Worm (Caenorhabditis elegans): ENCODE results near the gene cogc-6.

The cogc-6 gene

DNA sequence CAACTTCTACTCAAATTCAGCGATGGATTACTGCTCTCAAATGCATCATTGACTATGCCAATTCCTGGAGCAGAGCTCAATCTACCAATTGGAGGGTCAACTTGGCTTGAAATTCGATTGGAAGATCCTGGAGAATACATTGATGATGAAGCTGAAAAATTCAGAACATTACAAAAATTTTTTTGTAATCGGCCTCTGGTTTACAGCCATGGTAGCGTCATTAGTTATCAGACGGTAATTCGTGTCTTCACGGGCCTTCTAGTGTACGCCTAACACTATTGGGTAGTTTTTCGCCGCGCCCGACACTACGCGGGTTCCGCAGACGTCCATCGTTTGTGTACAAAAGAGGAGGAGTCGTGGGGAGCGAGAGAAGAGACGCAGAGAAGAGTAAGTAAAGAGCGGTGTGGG, 7.6 kb upstream of the cogc-6 start (continued):
- TF ChIP-seq ama-1 (optimal IDR thresholded peaks at IDR 0.05) = peak; percentile 94
- TF ChIP-seq set-16 (GFP tag; IDR thresholded peaks at IDR 0.05) = no peak
- TF ChIP-seq zip-2 (tag; optimal IDR thresholded peaks at IDR 0.05) = no peak
- TF ChIP-seq aly-2 (tag; optimal IDR thresholded peaks at IDR 0.05) = no peak
- TF ChIP-seq php-3 (GFP tag; IDR thresholded peaks at IDR 0.05) = peak; percentile 73
- peak; percentile 74 for TF ChIP-seq dmd-6 (GFP tag; IDR thresholded peaks at IDR 0.05)
- no peak for TF ChIP-seq D1046.2 (GFP tag; IDR thresholded peaks at IDR 0.05)
- TF ChIP-seq tra-1 (GFP tag; IDR thresholded peaks at IDR 0.05) = peak; percentile 83
- peak; percentile 49; the same call in 1 of the 2 replicates for TF ChIP-seq lin-1 (GFP tag; IDR thresholded peaks at IDR 0.05)

DNA sequence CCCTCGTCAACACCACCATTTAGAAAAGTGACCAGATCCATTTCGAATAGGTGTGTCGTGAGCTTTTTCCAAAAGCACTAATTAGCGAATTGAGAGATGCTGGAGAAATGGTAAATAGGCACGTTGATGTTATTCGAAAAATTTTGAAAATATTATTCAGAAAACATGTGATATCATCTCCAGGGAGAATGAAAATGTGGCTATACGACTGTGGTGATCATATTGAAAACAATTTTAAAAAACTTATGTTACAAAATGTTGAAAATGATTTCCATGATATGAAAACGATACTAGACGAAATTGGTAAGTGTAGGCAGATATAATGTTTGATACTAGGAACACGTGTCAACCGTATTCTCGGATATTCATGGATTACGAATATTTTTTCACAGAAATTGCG, 5.7 kb upstream of the cogc-6 start, which contains the start of gene K07C11.10:
Gene K07C11.10, minus strand, starts transcription at position 101 of the 400 bp plus-strand sequence.
- TF ChIP-seq dmd-8 (GFP tag; IDR thresholded peaks at IDR 0.05) (no peak), unc-62 (GFP tag; optimal IDR thresholded peaks at IDR 0.05 in 1 of 2) (peak in 1 of 2 experiments; percentile 47), unc-62 (tag; optimal IDR thresholded peaks at IDR 0.05) (no peak)

DNA sequence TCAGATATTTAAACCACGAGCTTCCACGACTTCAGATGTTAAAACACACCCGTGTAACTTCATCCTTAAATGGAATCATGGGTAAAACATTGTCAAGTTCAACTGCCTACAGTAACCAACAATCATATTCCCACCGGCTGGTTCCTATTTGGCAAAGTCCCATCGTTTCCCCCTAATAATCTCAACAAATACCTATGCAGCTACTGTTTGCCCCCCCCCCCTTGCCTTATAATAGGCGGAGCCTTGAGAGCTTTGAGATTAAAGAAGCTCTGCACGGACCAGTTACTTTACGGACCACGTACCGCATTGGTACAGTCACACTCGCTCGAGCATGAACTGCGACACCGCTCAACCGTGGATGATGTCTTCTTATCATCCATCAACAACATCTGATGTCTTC, 3.5 kb upstream of the cogc-6 start, which contains the start of gene pax-1:
Gene pax-1, plus strand, starts transcription at position 301 of the 400 bp plus-strand sequence.
- no peak for TF ChIP-seq mes-2 (tag; optimal IDR thresholded peaks at IDR 0.05; ENCODE audit: poor library complexity, severe bottlenecking)
- TF ChIP-seq nhr-237 (tag; optimal IDR thresholded peaks at IDR 0.05) = no peak

DNA sequence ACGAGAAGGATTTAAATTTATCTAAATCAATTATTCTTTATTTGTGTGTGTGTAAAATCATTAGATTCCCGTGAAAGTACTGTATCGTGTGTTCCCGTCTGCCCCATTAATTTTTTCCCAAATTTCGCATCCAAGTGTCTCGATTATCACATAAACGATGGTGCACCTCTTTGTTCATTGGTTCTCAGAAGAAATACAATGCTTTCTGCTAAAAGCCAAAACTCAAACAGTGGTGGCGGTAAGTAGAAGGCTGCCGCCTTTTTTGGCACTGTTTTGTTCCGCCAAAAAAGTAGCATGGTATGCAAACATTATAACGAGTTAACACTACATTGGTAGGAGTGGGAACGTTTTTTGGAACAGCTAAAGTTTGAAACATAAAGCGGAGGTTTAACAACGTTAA, 2.3 kb upstream of the cogc-6 start:
- TF ChIP-seq lin-38 (GFP tag; IDR thresholded peaks at IDR 0.05) (peak; percentile 38), F10B5.3 (tag; optimal IDR thresholded peaks at IDR 0.05) (no peak), F49E8.2 (tag; optimal IDR thresholded peaks at IDR 0.05; ENCODE audit: borderline replicate concordance) (peak; percentile 9), daf-16 (GFP tag; optimal IDR thresholded peaks at IDR 0.05) (no peak), daf-16 (tag; optimal IDR thresholded peaks at IDR 0.05) (no peak), zfp-3 (GFP tag; conservative IDR thresholded peaks at IDR 0.05) (no peak), tra-1 (GFP tag; IDR thresholded peaks at IDR 0.05) (no peak), pqm-1 (tag; optimal IDR thresholded peaks at IDR 0.05) (no peak), nhr-237 (tag; optimal IDR thresholded peaks at IDR 0.05) (no peak), ZK337.2 (GFP tag; IDR thresholded peaks at IDR 0.05) (no peak)

DNA sequence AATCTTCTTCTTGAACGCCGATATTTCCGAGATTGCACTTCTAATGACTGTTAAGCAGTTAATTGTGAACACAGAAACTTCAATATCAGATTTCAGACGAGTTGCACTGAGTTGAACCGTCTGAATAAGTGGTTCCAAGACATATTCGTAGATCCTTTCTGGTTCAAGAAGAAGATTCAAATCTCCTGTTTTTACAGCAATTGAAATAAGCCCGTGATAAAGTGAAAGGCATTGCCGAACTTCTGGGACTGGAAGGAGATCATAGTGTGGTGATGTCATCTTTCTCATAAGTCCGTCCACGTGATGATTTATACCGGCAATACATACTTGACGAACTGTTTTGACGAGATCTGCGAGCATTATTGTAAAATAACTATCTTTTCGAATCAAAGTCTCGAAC, 1.6 kb downstream of the cogc-6 start:
- TF ChIP-seq ZK337.2 (GFP tag; IDR thresholded peaks at IDR 0.05) (no peak), unc-62 (GFP tag; optimal IDR thresholded peaks at IDR 0.05 in 1 of 2) (peak in 1 of 2 experiments; percentile 96), unc-62 (tag; optimal IDR thresholded peaks at IDR 0.05) (no peak)

DNA sequence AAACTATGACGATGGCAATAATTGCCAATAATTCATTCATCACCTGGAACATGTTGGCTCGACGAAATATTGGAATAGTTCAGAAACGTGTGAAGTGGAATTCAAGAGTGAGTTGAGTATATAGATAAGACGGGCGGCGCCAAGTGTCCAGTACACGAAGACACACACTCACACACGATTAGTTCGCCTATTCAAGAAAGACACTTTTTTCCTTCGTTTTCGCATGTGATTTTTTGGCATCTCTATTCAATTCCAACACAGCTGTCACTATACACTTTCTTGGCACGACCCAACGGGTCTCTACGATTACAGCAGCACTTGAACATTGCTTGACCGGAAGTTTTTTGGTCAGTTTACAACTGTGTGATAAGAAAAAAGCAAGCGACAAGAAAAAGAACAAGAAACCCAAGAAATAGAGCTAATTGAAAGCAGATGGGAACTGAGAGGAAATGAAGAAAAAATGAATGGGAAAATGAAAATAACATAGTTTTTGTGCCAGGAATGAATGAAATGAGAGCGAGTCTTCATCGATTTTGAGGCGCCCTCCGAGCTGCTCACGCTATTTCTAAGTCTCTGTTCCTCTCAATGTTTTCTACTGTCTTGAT, 3.4 kb downstream of the cogc-6 start, which contains the start of gene K07C11.8:
Gene K07C11.8, minus strand, starts transcription at position 224 of the 605 bp plus-strand sequence.
- TF ChIP-seq mxl-3 (GFP tag; optimal IDR thresholded peaks at IDR 0.05) (peak; percentile 34), Y48G9A.11 (GFP tag; IDR thresholded peaks at IDR 0.05) (no peak), ceh-32 (tag; optimal IDR thresholded peaks at IDR 0.05; ENCODE audit: poor library complexity) (no peak), dve-1 (tag; optimal IDR thresholded peaks at IDR 0.05; ENCODE audit: insufficient read depth) (peak; percentile 25), lin-39 (tag; optimal IDR thresholded peaks at IDR 0.05) (no peak), php-3 (GFP tag; IDR thresholded peaks at IDR 0.05) (no peak), ceh-82 (tag; optimal IDR thresholded peaks at IDR 0.05) (no peak), R02D3.7 (tag; optimal IDR thresholded peaks at IDR 0.05) (no peak), Y5F2A.4 (GFP tag; optimal IDR thresholded peaks at IDR 0.05) (no peak), Y75B8A.6 (GFP tag; IDR thresholded peaks at IDR 0.05) (no peak), hlh-30 (tag; optimal IDR thresholded peaks at IDR 0.05; ENCODE audit: insufficient read depth) (peak; percentile 7), unc-130 (GFP tag; optimal IDR thresholded peaks at IDR 0.05) (no peak), aha-1 (tag) (peak; percentile 44), daf-12 (tag; optimal IDR thresholded peaks at IDR 0.05) (no peak), dmd-6 (GFP tag; IDR thresholded peaks at IDR 0.05) (peak; percentile 78), ctbp-1 (GFP tag; IDR thresholded peaks at IDR 0.05) (no peak), ceh-28 (tag; optimal IDR thresholded peaks at IDR 0.05) (no peak), zfp-3 (GFP tag; conservative IDR thresholded peaks at IDR 0.05) (no peak), zip-2 (tag; optimal IDR thresholded peaks at IDR 0.05) (no peak), daf-19 (GFP tag; conservative IDR thresholded peaks at IDR 0.05) (no peak), T20F7.1 (GFP tag; optimal IDR thresholded peaks at IDR 0.05) (no peak), nhr-237 (tag; optimal IDR thresholded peaks at IDR 0.05) (no peak), zfp-2 (tag; optimal IDR thresholded peaks at IDR 0.05) (no peak), T26A8.4 (GFP tag; IDR thresholded peaks at IDR 0.05) (no peak)

All from whole organism, L4 larva.